Worm (Caenorhabditis elegans) whole organism, young adult: ENCODE data around the gene C37C3.10.

Experiments used
- B0019.2 ChIP-seq: fragments of 200-800 bp; sonication (Bioruptor generic); conservative IDR thresholded peaks from 2 replicates; pipeline ENCODE4 v1.3.6; 2022; ENCODE audit warnings: missing genetic modification reagents, missing genetic modification characterization, missing compliant biosample characterization
- C06A6.2 ChIP-seq: fragments of 200-800 bp; sonication (Bioruptor generic); conservative IDR thresholded peaks from 2 replicates; pipeline ENCODE4 v1.3.6; 2022; ENCODE audit warnings: missing genetic modification characterization, missing compliant biosample characterization
- C17E4.6 ChIP-seq: fragments of 200-800 bp; sonication (Bioruptor generic); IDR thresholded peaks from 2 replicates; pipeline ENCODE4 v1.3.6; 2022; ENCODE audit warnings: missing genetic modification reagents, missing genetic modification characterization, missing compliant biosample characterization
- F22D6.2 ChIP-seq: sonication (generic microtip); optimal IDR thresholded peaks from 2 replicates; lab custom pipeline; 2016; ENCODE audit warnings: mild to moderate bottlenecking, missing genetic modification characterization, missing compliant biosample characterization
- F37B4.10 ChIP-seq: fragments of 200-800 bp; sonication (Bioruptor generic); IDR thresholded peaks from 2 replicates; pipeline ENCODE4 v1.3.6; 2022; ENCODE audit warnings: missing genetic modification characterization, missing compliant biosample characterization
- F49E8.2 ChIP-seq: sonication (generic microtip); optimal IDR thresholded peaks from 3 replicates; lab custom pipeline; 2017; ENCODE audit warnings: missing genetic modification characterization, mild to moderate bottlenecking, missing compliant biosample characterization, antibody characterized with exemption, moderate library complexity; ENCODE audit not compliant: insufficient read depth
- F57C9.4 ChIP-seq: sonication (generic microtip); optimal IDR thresholded peaks from 2 replicates; lab custom pipeline; 2017; ENCODE audit warnings: mild to moderate bottlenecking, missing genetic modification characterization, missing compliant biosample characterization
- K11D2.4 ChIP-seq: fragments of 200-800 bp; sonication (Bioruptor generic); IDR thresholded peaks from 2 replicates; pipeline ENCODE4 v1.3.6; 2022; ENCODE audit warnings: missing genetic modification reagents, missing genetic modification characterization, missing compliant biosample characterization
- T07F8.4 ChIP-seq: sonication (generic microtip); optimal IDR thresholded peaks from 2 replicates; lab custom pipeline; 2016; ENCODE audit warnings: mild to moderate bottlenecking, missing genetic modification characterization, moderate library complexity, missing compliant biosample characterization
- Y53F4B.3 ChIP-seq: fragments of 200-800 bp; sonication (Bioruptor generic); IDR thresholded peaks from 2 replicates; pipeline ENCODE4 v1.3.6; 2022; ENCODE audit warnings: missing genetic modification reagents, missing genetic modification characterization, missing compliant biosample characterization
- Y95B8A.8 ChIP-seq: fragments of 200-800 bp; sonication (Bioruptor generic); IDR thresholded peaks from 2 replicates; pipeline ENCODE4 v1.3.6; 2022; ENCODE audit warnings: missing genetic modification reagents, missing genetic modification characterization, missing compliant biosample characterization
- ama-1 ChIP-seq, 3 experiments: fragments of 150-350 bp in 1 of 3; sonication (generic microtip) in 2 of 3; optimal IDR thresholded peaks; 2 replicates each; lab custom pipeline; 2014 to 2018; ENCODE audit warnings: missing biosample characterization in 2 of 3, missing genetic modification characterization in 2 of 3, missing genetic modification reagents in 2 of 3
- aptf-2 ChIP-seq: fragments of 200-800 bp; sonication (Bioruptor generic); conservative IDR thresholded peaks from 2 replicates; pipeline ENCODE4 v1.3.6; 2022; ENCODE audit warnings: missing genetic modification reagents, missing genetic modification characterization, missing compliant biosample characterization
- athp-1 ChIP-seq: sonication (generic microtip); optimal IDR thresholded peaks from 2 replicates; lab custom pipeline; 2017; ENCODE audit warnings: mild to moderate bottlenecking, missing genetic modification characterization, missing compliant biosample characterization
- attf-6 ChIP-seq: fragments of 200-800 bp; sonication (Bioruptor generic); IDR thresholded peaks from 2 replicates; pipeline ENCODE4 v1.3.6; 2022; ENCODE audit warnings: missing genetic modification reagents, missing genetic modification characterization, missing compliant biosample characterization
- bed-1 ChIP-seq: fragments of 200-800 bp; sonication (Bioruptor generic); IDR thresholded peaks from 2 replicates; pipeline ENCODE4 v1.3.6; 2022; ENCODE audit warnings: missing genetic modification reagents, missing genetic modification characterization, missing compliant biosample characterization
- bed-2 ChIP-seq: fragments of 200-800 bp; sonication (Bioruptor generic); IDR thresholded peaks from 2 replicates; pipeline ENCODE4 v1.3.6; 2022; ENCODE audit warnings: missing genetic modification reagents, missing genetic modification characterization, missing compliant biosample characterization
- ccch-3 ChIP-seq: fragments of 200-800 bp; sonication (Bioruptor generic); optimal IDR thresholded peaks from 2 replicates; lab custom pipeline; 2018; ENCODE audit warnings: mild to moderate bottlenecking, missing genetic modification characterization, missing compliant biosample characterization
- cebp-1 ChIP-seq, 2 experiments: fragments of 200-800 bp in 1 of 2; sonication (Bioruptor generic) in 1 of 2; sonication (generic microtip) in 1 of 2; IDR thresholded peaks in 1 of 2; optimal IDR thresholded peaks in 1 of 2; 2 replicates each; pipeline versions ENCODE4 v1.3.6 to Lab custom; 2017 to 2022; ENCODE audit warnings: missing compliant biosample characterization in 2 of 2, missing genetic modification characterization in 2 of 2, mild to moderate bottlenecking in 1 of 2, missing genetic modification reagents in 1 of 2, moderate library complexity in 1 of 2
- ceh-100 ChIP-seq: fragments of 200-800 bp; sonication (Bioruptor generic); IDR thresholded peaks from 2 replicates; pipeline ENCODE4 v1.3.6; 2022; ENCODE audit warnings: missing genetic modification reagents, missing genetic modification characterization, missing compliant biosample characterization
- ceh-27 ChIP-seq: fragments of 200-800 bp; sonication (Bioruptor generic); optimal IDR thresholded peaks from 2 replicates; lab custom pipeline; 2018; ENCODE audit warnings: mild to moderate bottlenecking, missing genetic modification characterization, moderate library complexity, missing compliant biosample characterization
- chd-7 ChIP-seq: sonication (generic microtip); optimal IDR thresholded peaks from 2 replicates; lab custom pipeline; 2016; ENCODE audit warnings: mild to moderate bottlenecking, missing genetic modification characterization, moderate library complexity, missing compliant biosample characterization
- die-1 ChIP-seq: sonication (generic microtip); optimal IDR thresholded peaks from 2 replicates; lab custom pipeline; 2016; ENCODE audit warnings: missing genotype, mild to moderate bottlenecking, missing genetic modification characterization, missing compliant biosample characterization
- dox-1 ChIP-seq: fragments of 200-800 bp; sonication (Bioruptor generic); IDR thresholded peaks from 2 replicates; pipeline ENCODE4 v1.3.6; 2022; ENCODE audit warnings: missing genetic modification reagents, missing genetic modification characterization, missing compliant biosample characterization
- dpff-1 ChIP-seq: sonication (generic microtip); optimal IDR thresholded peaks from 2 replicates; lab custom pipeline; 2017; ENCODE audit warnings: mild to moderate bottlenecking, missing genetic modification characterization, missing compliant biosample characterization
- egrh-3 ChIP-seq: fragments of 200-800 bp; sonication (Bioruptor generic); IDR thresholded peaks from 2 replicates; pipeline ENCODE4 v1.3.6; 2022; ENCODE audit warnings: missing genetic modification reagents, missing genetic modification characterization, missing compliant biosample characterization
- him-1 ChIP-seq: sonication (generic microtip); optimal IDR thresholded peaks from 2 replicates; lab custom pipeline; 2016; ENCODE audit warnings: missing genotype, missing genetic modification reagents, missing genetic modification characterization, missing compliant biosample characterization
- hmg-1.2 ChIP-seq: fragments of 200-800 bp; sonication (Bioruptor generic); IDR thresholded peaks from 2 replicates; pipeline ENCODE4 v1.3.6; 2022; ENCODE audit warnings: missing genetic modification reagents, missing genetic modification characterization, missing compliant biosample characterization
- let-526 ChIP-seq: fragments of 200-800 bp; sonication (Bioruptor generic); IDR thresholded peaks from 2 replicates; pipeline ENCODE4 v1.3.6; 2022; ENCODE audit warnings: missing genetic modification reagents, missing genetic modification characterization, missing compliant biosample characterization
- let-607 ChIP-seq, 2 experiments: fragments of 200-800 bp in 1 of 2; sonication (Bioruptor generic) in 1 of 2; sonication (generic microtip) in 1 of 2; optimal IDR thresholded peaks; 2 replicates each; lab custom pipeline; 2016 to 2018; ENCODE audit warnings: mild to moderate bottlenecking in 2 of 2, missing compliant biosample characterization in 2 of 2, missing genetic modification characterization in 2 of 2, moderate library complexity in 2 of 2, missing genotype in 1 of 2
- lsl-1 ChIP-seq: fragments of 200-800 bp; sonication (Bioruptor generic); optimal IDR thresholded peaks from 2 replicates; lab custom pipeline; 2018; ENCODE audit warnings: mild to moderate bottlenecking, missing genetic modification characterization, moderate library complexity, missing compliant biosample characterization
- madf-10 ChIP-seq: sonication (generic microtip); optimal IDR thresholded peaks from 2 replicates; lab custom pipeline; 2016; ENCODE audit warnings: mild to moderate bottlenecking, missing genetic modification characterization, missing compliant biosample characterization
- mcd-1 ChIP-seq: fragments of 200-800 bp; sonication (Bioruptor generic); IDR thresholded peaks from 2 replicates; pipeline ENCODE4 v1.3.6; 2022; ENCODE audit warnings: missing genetic modification reagents, missing genetic modification characterization, missing compliant biosample characterization
- nhr-179 ChIP-seq: sonication (generic microtip); optimal IDR thresholded peaks from 2 replicates; lab custom pipeline; 2016; ENCODE audit warnings: mild to moderate bottlenecking, missing genetic modification characterization, missing compliant biosample characterization
- pbrm-1 ChIP-seq: fragments of 200-800 bp; sonication (Bioruptor generic); IDR thresholded peaks from 2 replicates; pipeline ENCODE4 v1.3.6; 2022; ENCODE audit warnings: missing genetic modification reagents, missing genetic modification characterization, missing compliant biosample characterization
- rec-8 ChIP-seq, 2 experiments: sonication (generic microtip); optimal IDR thresholded peaks; 2 replicates each; lab custom pipeline; 2016; ENCODE audit warnings: mild to moderate bottlenecking in 2 of 2, missing genetic modification characterization in 2 of 2, missing genetic modification reagents in 2 of 2, missing genotype in 2 of 2, missing biosample characterization in 1 of 2, missing compliant biosample characterization in 1 of 2, moderate library complexity in 1 of 2
- repo-1 ChIP-seq: sonication (generic microtip); optimal IDR thresholded peaks from 2 replicates; lab custom pipeline; 2017; ENCODE audit warnings: mild to moderate bottlenecking, missing genetic modification characterization, missing compliant biosample characterization
- sdz-38 ChIP-seq: sonication (generic microtip); optimal IDR thresholded peaks from 2 replicates; lab custom pipeline; 2016; ENCODE audit warnings: missing genotype, missing genetic modification characterization, missing compliant biosample characterization
- snpc-1.3 ChIP-seq: sonication (generic microtip); optimal IDR thresholded peaks from 2 replicates; lab custom pipeline; 2017; ENCODE audit warnings: missing genetic modification characterization, mild to moderate bottlenecking, missing compliant biosample characterization, antibody characterized with exemption, moderate library complexity, missing genotype, missing genetic modification reagents; ENCODE audit not compliant: insufficient read depth
- tbp1 ChIP-seq: fragments of 200-800 bp; sonication (Bioruptor generic); optimal IDR thresholded peaks from 2 replicates; lab custom pipeline; 2018; ENCODE audit warnings: mild to moderate bottlenecking, missing genetic modification characterization, missing compliant biosample characterization
- tbx-9 ChIP-seq: sonication (generic microtip); optimal IDR thresholded peaks from 2 replicates; lab custom pipeline; 2016; ENCODE audit warnings: borderline replicate concordance, missing genetic modification characterization, inconsistent platforms, missing compliant biosample characterization
- ztf-28 ChIP-seq: fragments of 200-800 bp; sonication (Bioruptor generic); IDR thresholded peaks from 2 replicates; pipeline ENCODE4 v1.3.6; 2022; ENCODE audit warnings: missing genetic modification reagents, missing genetic modification characterization, missing compliant biosample characterization

C37C3.10 gene

ce11 chrV:7847170-7847569, 15.7 kb downstream of the C37C3.10 start, which contains the start of gene memo-1:
memo-1 (minus strand) TSS chrV:7847171.
- TF ChIP-seq hmg-1.2 (GFP tag; lab: Robert Waterston, UW) (0 out of 2 replicates have a peak, but pooled peaks have one; percentile 6), F22D6.2 (tag; lab: Kevin White, UChicago) (no peak), bed-2 (no peak), ama-1 (optimal IDR thresholded peaks at IDR 0.05; lab: Kevin White, UChicago) (peak; percentile 84), ama-1 (GFP tag; optimal IDR thresholded peaks at IDR 0.05; lab: Kevin White, UChicago) (no peak), ceh-27 (GFP tag; lab: Kevin White, UChicago) (peak; percentile 26), T07F8.4 (tag; lab: Kevin White, UChicago) (no peak)

- no peak for TF ChIP-seq madf-10
- no peak for TF ChIP-seq repo-1 (tag; lab: Kevin White, UChicago)
- TF ChIP-seq ccch-3 = no peak
- no peak for TF ChIP-seq C06A6.2 (GFP tag; lab: Robert Waterston, UW)
Observed at ce11 chrV:7842228-7842627, 20.6 kb downstream of the C37C3.10 start, which contains the start of gene grd-8. grd-8 (plus strand) TSS chrV:7842528.

ce11 chrV:7839485-7839884, 23.4 kb downstream of the C37C3.10 start, which contains the start of gene C37C3.12:
C37C3.12 (minus strand) TSS chrV:7839585.
- no peak for TF ChIP-seq F57C9.4 (tag; lab: Kevin White, UChicago)
- no peak for TF ChIP-seq ceh-100 (GFP tag; lab: Robert Waterston, UW)
- TF ChIP-seq dpff-1 (tag; lab: Kevin White, UChicago) = no peak
- no peak for TF ChIP-seq bed-2
- TF ChIP-seq rec-8 (tag; optimal IDR thresholded peaks at IDR 0.05; lab: Kevin White, UChicago) = no peak
- TF ChIP-seq mcd-1 (GFP tag; lab: Robert Waterston, UW) = no peak
- TF ChIP-seq chd-7 = no peak
- no peak for TF ChIP-seq pbrm-1
- TF ChIP-seq aptf-2 = no peak
- no peak for TF ChIP-seq F37B4.10 (GFP tag; lab: Robert Waterston, UW)
- no peak for TF ChIP-seq tbp1 (GFP tag; lab: Kevin White, UChicago)
- TF ChIP-seq bed-1 (GFP tag; lab: Robert Waterston, UW) = no peak
- TF ChIP-seq let-526 (GFP tag; lab: Robert Waterston, UW) = no peak

- TF ChIP-seq K11D2.4 (GFP tag; lab: Robert Waterston, UW) = no peak
- TF ChIP-seq let-607 (tag; optimal IDR thresholded peaks at IDR 0.05; lab: Kevin White, UChicago) = no peak
- TF ChIP-seq die-1 (tag; lab: Kevin White, UChicago) = no peak
- no peak for TF ChIP-seq nhr-179 (tag; lab: Kevin White, UChicago)
- no peak for TF ChIP-seq him-1
- no peak for TF ChIP-seq lsl-1
- TF ChIP-seq C17E4.6 = no peak
- TF ChIP-seq ztf-28 (GFP tag; lab: Robert Waterston, UW) = no peak
- TF ChIP-seq sdz-38 (tag; lab: Kevin White, UChicago) = no peak
- TF ChIP-seq ceh-27 (GFP tag; lab: Kevin White, UChicago) = no peak
- no peak for TF ChIP-seq athp-1 (tag; lab: Kevin White, UChicago)
- TF ChIP-seq chd-7 = no peak
Observed at ce11 chrV:7837809-7838208, 25.1 kb downstream of the C37C3.10 start, which contains the start of gene ttr-33. ttr-33 (minus strand) TSS chrV:7837909.

- TF ChIP-seq cebp-1 (GFP tag; IDR thresholded peaks at IDR 0.05; lab: Robert Waterston, UW) (no peak), cebp-1 (tag; optimal IDR thresholded peaks at IDR 0.05; lab: Kevin White, UChicago) (no peak), bed-2 (no peak), snpc-1.3 (tag; lab: Kevin White, UChicago) (no peak), him-1 (no peak), Y95B8A.8 (no peak), Y53F4B.3 (GFP tag; lab: Robert Waterston, UW) (no peak), attf-6 (GFP tag; lab: Robert Waterston, UW) (no peak), egrh-3 (GFP tag; lab: Robert Waterston, UW) (no peak), C06A6.2 (GFP tag; lab: Robert Waterston, UW) (no peak), B0019.2 (GFP tag; lab: Robert Waterston, UW) (no peak), dox-1 (GFP tag; lab: Robert Waterston, UW) (no peak), tbx-9 (tag; lab: Kevin White, UChicago) (no peak), F49E8.2 (no peak)
Observed at ce11 chrV:7836911-7837310, 26.0 kb downstream of the C37C3.10 start, which contains the start of gene txt-5. txt-5 (minus strand) TSS chrV:7837134.
